Worm (Caenorhabditis elegans) whole organism, young adult: ENCODE measurements around the gene gpn-1.

Experiments used
- C06A6.2 ChIP-seq: fragments of 200-800 bp; sonication (Bioruptor generic); conservative IDR thresholded peaks from 2 replicates; pipeline ENCODE4 v1.3.6; 2022; ENCODE audit warnings: missing genetic modification characterization, missing compliant biosample characterization
- D2030.7 ChIP-seq: fragments of 200-800 bp; sonication (Bioruptor generic); IDR thresholded peaks from 2 replicates; pipeline ENCODE4 v1.3.6; 2022; ENCODE audit warnings: missing genetic modification reagents, missing genetic modification characterization, missing compliant biosample characterization
- F23B12.7 ChIP-seq: sonication (generic microtip); optimal IDR thresholded peaks from 2 replicates; lab custom pipeline; 2017; ENCODE audit warnings: missing genetic modification characterization, mild to moderate bottlenecking, missing compliant biosample characterization, antibody characterized with exemption, moderate library complexity; ENCODE audit not compliant: insufficient read depth
- F33H1.4 ChIP-seq: fragments of 200-800 bp; sonication (Bioruptor generic); IDR thresholded peaks from 2 replicates; pipeline ENCODE4 v1.3.6; 2022; ENCODE audit warnings: missing genetic modification reagents, missing genetic modification characterization, missing compliant biosample characterization
- F37B4.10 ChIP-seq: fragments of 200-800 bp; sonication (Bioruptor generic); IDR thresholded peaks from 2 replicates; pipeline ENCODE4 v1.3.6; 2022; ENCODE audit warnings: missing genetic modification characterization, missing compliant biosample characterization
- F39B2.1 ChIP-seq: fragments of 200-800 bp; sonication (Bioruptor generic); IDR thresholded peaks from 2 replicates; pipeline ENCODE4 v1.3.6; 2022; ENCODE audit warnings: missing genetic modification reagents, missing genetic modification characterization, missing compliant biosample characterization
- K12H6.12 ChIP-seq: fragments of 200-800 bp; sonication (Bioruptor generic); optimal IDR thresholded peaks from 2 replicates; lab custom pipeline; 2018; ENCODE audit warnings: mild to moderate bottlenecking, missing genetic modification characterization, missing compliant biosample characterization
- T07F8.4 ChIP-seq: sonication (generic microtip); optimal IDR thresholded peaks from 2 replicates; lab custom pipeline; 2016; ENCODE audit warnings: mild to moderate bottlenecking, missing genetic modification characterization, moderate library complexity, missing compliant biosample characterization
- Y53G8AR.9 ChIP-seq: fragments of 200-800 bp; sonication (Bioruptor generic); conservative IDR thresholded peaks from 2 replicates; pipeline ENCODE4 v1.3.6; 2022; ENCODE audit warnings: missing genetic modification reagents, missing genetic modification characterization, missing compliant biosample characterization
- Y79H2A.3 ChIP-seq: fragments of 200-800 bp; sonication (Bioruptor generic); conservative IDR thresholded peaks from 2 replicates; pipeline ENCODE4 v1.3.6; 2022; ENCODE audit warnings: missing genetic modification reagents, missing genetic modification characterization, missing compliant biosample characterization
- ZK185.1 ChIP-seq: sonication (generic microtip); optimal IDR thresholded peaks from 2 replicates; lab custom pipeline; 2016; ENCODE audit warnings: mild to moderate bottlenecking, missing genetic modification characterization, missing compliant biosample characterization; ENCODE audit not compliant: poor library complexity, severe bottlenecking
- aptf-3 ChIP-seq: fragments of 200-800 bp; sonication (Bioruptor generic); IDR thresholded peaks from 2 replicates; pipeline ENCODE4 v1.3.6; 2022; ENCODE audit warnings: missing genetic modification characterization, missing compliant biosample characterization
- attf-5 ChIP-seq: fragments of 200-800 bp; sonication (Bioruptor generic); optimal IDR thresholded peaks from 2 replicates; lab custom pipeline; 2018; ENCODE audit warnings: mild to moderate bottlenecking, missing genetic modification characterization, missing compliant biosample characterization
- cebp-2 ChIP-seq: fragments of 200-800 bp; sonication (Bioruptor generic); IDR thresholded peaks from 2 replicates; pipeline ENCODE4 v1.3.6; 2022; ENCODE audit warnings: missing genetic modification characterization, missing compliant biosample characterization
- ceh-58 ChIP-seq: fragments of 200-800 bp; sonication (Bioruptor generic); IDR thresholded peaks from 2 replicates; pipeline ENCODE4 v1.3.6; 2022; ENCODE audit warnings: missing genetic modification characterization, missing compliant biosample characterization
- ceh-91 ChIP-seq: fragments of 200-800 bp; sonication (Bioruptor generic); IDR thresholded peaks from 2 replicates; pipeline ENCODE4 v1.3.6; 2022; ENCODE audit warnings: missing genetic modification reagents, missing genetic modification characterization, missing compliant biosample characterization
- efl-1 ChIP-seq: fragments of 150-350 bp; optimal IDR thresholded peaks from 2 replicates; lab custom pipeline; 2014; ENCODE audit warnings: missing biosample characterization, missing genetic modification reagents, missing genetic modification characterization
- egrh-3 ChIP-seq: fragments of 200-800 bp; sonication (Bioruptor generic); IDR thresholded peaks from 2 replicates; pipeline ENCODE4 v1.3.6; 2022; ENCODE audit warnings: missing genetic modification reagents, missing genetic modification characterization, missing compliant biosample characterization
- hmg-20 ChIP-seq: fragments of 200-800 bp; sonication (Bioruptor generic); IDR thresholded peaks from 2 replicates; pipeline ENCODE4 v1.3.6; 2022; ENCODE audit warnings: missing genetic modification reagents, missing genetic modification characterization, missing compliant biosample characterization
- hrde-1 ChIP-seq: sonication (generic microtip); optimal IDR thresholded peaks from 2 replicates; lab custom pipeline; 2016; ENCODE audit warnings: missing genetic modification characterization, mild to moderate bottlenecking, missing compliant biosample characterization, moderate library complexity, missing genotype, missing genetic modification reagents, borderline replicate concordance
- hsf-1 ChIP-seq: fragments of 200-800 bp; sonication (Bioruptor generic); IDR thresholded peaks from 2 replicates; pipeline ENCODE4 v1.3.6; 2022; ENCODE audit warnings: missing genetic modification reagents, missing genetic modification characterization, missing compliant biosample characterization
- lin-26 ChIP-seq: fragments of 200-800 bp; sonication (Bioruptor generic); IDR thresholded peaks from 2 replicates; pipeline ENCODE4 v1.3.6; 2022; ENCODE audit warnings: missing genetic modification reagents, missing genetic modification characterization, missing compliant biosample characterization
- lin-35 ChIP-seq, 3 experiments: fragments of 150-350 bp in 2 of 3; sonication (generic microtip) in 1 of 3; optimal IDR thresholded peaks; 2 replicates each; lab custom pipeline; 2014 to 2018; ENCODE audit warnings: missing biosample characterization in 3 of 3, missing genetic modification characterization in 3 of 3, missing genetic modification reagents in 3 of 3
- lin-54 ChIP-seq: fragments of 200-800 bp; sonication (Bioruptor generic); optimal IDR thresholded peaks from 2 replicates; lab custom pipeline; 2018; ENCODE audit warnings: mild to moderate bottlenecking, missing genetic modification characterization, missing compliant biosample characterization
- lsl-1 ChIP-seq: fragments of 200-800 bp; sonication (Bioruptor generic); optimal IDR thresholded peaks from 2 replicates; lab custom pipeline; 2018; ENCODE audit warnings: mild to moderate bottlenecking, missing genetic modification characterization, moderate library complexity, missing compliant biosample characterization
- madf-10 ChIP-seq: sonication (generic microtip); optimal IDR thresholded peaks from 2 replicates; lab custom pipeline; 2016; ENCODE audit warnings: mild to moderate bottlenecking, missing genetic modification characterization, missing compliant biosample characterization
- madf-6 ChIP-seq: fragments of 200-800 bp; sonication (Bioruptor generic); IDR thresholded peaks from 2 replicates; pipeline ENCODE4 v1.3.6; 2022; ENCODE audit warnings: missing genetic modification reagents, missing genetic modification characterization, missing compliant biosample characterization
- mes-4 ChIP-seq: sonication (generic microtip); optimal IDR thresholded peaks from 2 replicates; lab custom pipeline; 2016; ENCODE audit warnings: missing genotype, missing genetic modification characterization, missing compliant biosample characterization
- mxl-1 ChIP-seq: sonication (generic microtip); optimal IDR thresholded peaks from 2 replicates; lab custom pipeline; 2016; ENCODE audit warnings: missing genetic modification characterization, missing compliant biosample characterization
- nhr-27 ChIP-seq: fragments of 200-800 bp; sonication (Bioruptor generic); optimal IDR thresholded peaks from 2 replicates; lab custom pipeline; 2018; ENCODE audit warnings: mild to moderate bottlenecking, missing genetic modification characterization, moderate library complexity, missing compliant biosample characterization
- nhr-80 ChIP-seq: sonication (generic microtip); optimal IDR thresholded peaks from 2 replicates; lab custom pipeline; 2016; ENCODE audit warnings: missing genetic modification characterization, missing compliant biosample characterization
- nhr-90 ChIP-seq: sonication (generic microtip); optimal IDR thresholded peaks from 2 replicates; lab custom pipeline; 2016; ENCODE audit warnings: missing genotype, mild to moderate bottlenecking, missing genetic modification characterization, missing compliant biosample characterization
- rec-8 ChIP-seq, 2 experiments: sonication (generic microtip); optimal IDR thresholded peaks; 2 replicates each; lab custom pipeline; 2016; ENCODE audit warnings: mild to moderate bottlenecking in 2 of 2, missing genetic modification characterization in 2 of 2, missing genetic modification reagents in 2 of 2, missing genotype in 2 of 2, missing biosample characterization in 1 of 2, missing compliant biosample characterization in 1 of 2, moderate library complexity in 1 of 2
- repo-1 ChIP-seq: sonication (generic microtip); optimal IDR thresholded peaks from 2 replicates; lab custom pipeline; 2017; ENCODE audit warnings: mild to moderate bottlenecking, missing genetic modification characterization, missing compliant biosample characterization
- sdz-38 ChIP-seq: sonication (generic microtip); optimal IDR thresholded peaks from 2 replicates; lab custom pipeline; 2016; ENCODE audit warnings: missing genotype, missing genetic modification characterization, missing compliant biosample characterization
- snpc-4 ChIP-seq, 5 experiments: fragments of 150-350 bp in 1 of 5; sonication (generic microtip) in 4 of 5; optimal IDR thresholded peaks; 2 replicates each; lab custom pipeline; 2014 to 2018; ENCODE audit warnings: missing genetic modification characterization in 5 of 5, missing biosample characterization in 3 of 5, antibody characterized with exemption in 2 of 5, mild to moderate bottlenecking in 2 of 5, missing compliant biosample characterization in 2 of 5, missing genotype in 2 of 5, moderate library complexity in 2 of 5, missing genetic modification reagents in 1 of 5
- xnd-1 ChIP-seq: sonication (generic microtip); optimal IDR thresholded peaks from 2 replicates; lab custom pipeline; 2016; ENCODE audit warnings: missing genotype, missing genetic modification reagents, missing genetic modification characterization, missing compliant biosample characterization
- ztf-3 ChIP-seq: fragments of 200-800 bp; sonication (Bioruptor generic); optimal IDR thresholded peaks from 2 replicates; lab custom pipeline; 2018; ENCODE audit warnings: mild to moderate bottlenecking, missing genetic modification characterization, missing compliant biosample characterization
- ztf-6 ChIP-seq: fragments of 200-800 bp; sonication (Bioruptor generic); IDR thresholded peaks from 2 replicates; pipeline ENCODE4 v1.3.6; 2022; ENCODE audit warnings: missing genetic modification reagents, missing genetic modification characterization, missing compliant biosample characterization

gpn-1 gene

ce11 chrX:15653196-15653595, 28.3 kb upstream of the gpn-1 start:
- TF ChIP-seq ztf-6 (GFP tag; lab: Robert Waterston, UW) (no peak), hsf-1 (no peak), K12H6.12 (tag; lab: Kevin White, UChicago) (peak; percentile 39), madf-10 (tag; lab: Kevin White, UChicago) (no peak), madf-6 (GFP tag; lab: Robert Waterston, UW) (no peak), egrh-3 (GFP tag; lab: Robert Waterston, UW) (no peak), sdz-38 (tag; lab: Kevin White, UChicago) (no peak), nhr-80 (tag; lab: Kevin White, UChicago) (no peak), nhr-90 (tag; lab: Kevin White, UChicago) (no peak)

- TF ChIP-seq lin-35 (GFP tag; optimal IDR thresholded peaks at IDR 0.05; lab: Kevin White, UChicago) (no peak), attf-5 (GFP tag; lab: Kevin White, UChicago) (no peak), xnd-1 (tag; lab: Kevin White, UChicago) (no peak), ceh-58 (GFP tag; lab: Robert Waterston, UW) (no peak), C06A6.2 (GFP tag; lab: Robert Waterston, UW) (no peak), ztf-6 (GFP tag; lab: Robert Waterston, UW) (no peak), F39B2.1 (GFP tag; lab: Robert Waterston, UW) (no peak), rec-8 (tag; optimal IDR thresholded peaks at IDR 0.05; lab: Kevin White, UChicago) (no peak), T07F8.4 (no peak), ceh-91 (GFP tag; lab: Robert Waterston, UW) (no peak), F37B4.10 (GFP tag; lab: Robert Waterston, UW) (no peak), aptf-3 (GFP tag; lab: Robert Waterston, UW) (no peak), madf-10 (tag; lab: Kevin White, UChicago) (no peak), Y79H2A.3 (no peak), repo-1 (tag; lab: Kevin White, UChicago) (no peak), lsl-1 (GFP tag; lab: Kevin White, UChicago) (no peak), D2030.7 (GFP tag; lab: Robert Waterston, UW) (no peak), snpc-4 (GFP tag; optimal IDR thresholded peaks at IDR 0.05; lab: Kevin White, UChicago) (no peak), snpc-4 (tag; optimal IDR thresholded peaks at IDR 0.05; lab: Kevin White, UChicago) (no peak)
Measured at ce11 chrX:15654969-15655368, 26.5 kb upstream of the gpn-1 start.

ce11 chrX:15655623-15656022, 25.9 kb upstream of the gpn-1 start:
- TF ChIP-seq ztf-3 (GFP tag; lab: Kevin White, UChicago) (no peak), lin-26 (GFP tag; lab: Robert Waterston, UW) (no peak), lin-54 (GFP tag; lab: Kevin White, UChicago) (no peak), cebp-2 (no peak), F23B12.7 (tag; lab: Kevin White, UChicago) (no peak)
- TF ChIP-seq, all 124 proteins: peak for 0

ce11 chrX:15657773-15658172, 23.7 kb upstream of the gpn-1 start:
- no peak for TF ChIP-seq ZK185.1 (tag; lab: Kevin White, UChicago)
- TF ChIP-seq hrde-1 (tag; lab: Kevin White, UChicago): no peak
- no peak for TF ChIP-seq Y53G8AR.9 (GFP tag; lab: Robert Waterston, UW)
- TF ChIP-seq F23B12.7 (tag; lab: Kevin White, UChicago): no peak
- TF ChIP-seq madf-10 (tag; lab: Kevin White, UChicago): no peak
- TF ChIP-seq aptf-3 (GFP tag; lab: Robert Waterston, UW): no peak
- TF ChIP-seq mes-4: no peak
- no peak for TF ChIP-seq C06A6.2 (GFP tag; lab: Robert Waterston, UW)
- no peak for TF ChIP-seq T07F8.4
- no peak for TF ChIP-seq hmg-20 (GFP tag; lab: Robert Waterston, UW)
- TF ChIP-seq F33H1.4 (GFP tag; lab: Robert Waterston, UW): no peak
- no peak for TF ChIP-seq efl-1 (GFP tag; lab: Kevin White, UChicago)
- no peak for TF ChIP-seq nhr-27
- no peak for TF ChIP-seq xnd-1 (tag; lab: Kevin White, UChicago)
- TF ChIP-seq mxl-1 (tag; lab: Kevin White, UChicago): no peak
- TF ChIP-seq, all 124 proteins: peak for 0
